Fruit fly (Drosophila melanogaster) whole organism, prepupa: Measurements from ENCODE around the gene Rhp.

Source experiments
- CG11294 ChIP-seq: fragments of 200-800 bp; sonication (Bioruptor generic); IDR thresholded peaks from 2 replicates; pipeline ENCODE4 v1.3.6; 2022; ENCODE audit warnings: missing biosample characterization, missing genetic modification characterization
- CG11762 ChIP-seq: fragments of 200-800 bp; sonication (Bioruptor generic); optimal IDR thresholded peaks from 3 replicates; lab custom pipeline; 2016; ENCODE audit warnings: missing biosample characterization, missing genetic modification characterization; ENCODE audit not compliant: insufficient read depth
- CG11902 ChIP-seq: fragments of 200-800 bp; sonication (Bioruptor generic); optimal IDR thresholded peaks from 3 replicates; lab custom pipeline; 2016; ENCODE audit warnings: missing biosample characterization, missing genetic modification characterization
- CG3032 ChIP-seq: fragments of 200-800 bp; optimal IDR thresholded peaks from 2 replicates; lab custom pipeline; 2019; ENCODE audit warnings: missing biosample characterization, mild to moderate bottlenecking, missing genetic modification characterization, moderate library complexity
- CG32006 ChIP-seq: fragments of 200-800 bp; sonication (Bioruptor generic); optimal IDR thresholded peaks from 3 replicates; lab custom pipeline; 2017; ENCODE audit warnings: missing biosample characterization, mild to moderate bottlenecking, missing genetic modification characterization
- CG3919 ChIP-seq: fragments of 200-800 bp; sonication (Bioruptor generic); optimal IDR thresholded peaks from 3 replicates; lab custom pipeline; 2016; ENCODE audit warnings: missing biosample characterization, missing genetic modification characterization
- CG6163 ChIP-seq: fragments of 200-800 bp; sonication (Bioruptor generic); IDR thresholded peaks from 3 replicates; pipeline ENCODE4 v1.3.6; 2022; ENCODE audit warnings: missing biosample characterization, missing genetic modification characterization
- CG6276 ChIP-seq: fragments of 200-800 bp; sonication (Bioruptor generic); optimal IDR thresholded peaks from 2 replicates; lab custom pipeline; 2017; ENCODE audit warnings: missing biosample characterization, mild to moderate bottlenecking, missing genetic modification characterization
- CG6792 ChIP-seq: fragments of 200-800 bp; sonication (Bioruptor generic); optimal IDR thresholded peaks from 3 replicates; lab custom pipeline; 2016; ENCODE audit warnings: missing biosample characterization, missing genetic modification characterization
- CG6808 ChIP-seq: fragments of 200-800 bp; sonication (Bioruptor generic); optimal IDR thresholded peaks from 3 replicates; lab custom pipeline; 2017; ENCODE audit warnings: missing biosample characterization, missing genetic modification characterization, mild to moderate bottlenecking, moderate library complexity, missing genetic modification reagents
- CG8119 ChIP-seq: fragments of 200-800 bp; sonication (Bioruptor generic); IDR thresholded peaks from 3 replicates; pipeline ENCODE4 v1.3.6; 2022; ENCODE audit warnings: missing biosample characterization, missing genetic modification characterization
- CG8319 ChIP-seq: fragments of 200-800 bp; sonication (Bioruptor generic); optimal IDR thresholded peaks from 3 replicates; lab custom pipeline; 2016; ENCODE audit warnings: missing biosample characterization, missing genetic modification characterization
- CG9139 ChIP-seq: fragments of 200-800 bp; sonication (Bioruptor generic); optimal IDR thresholded peaks from 3 replicates; lab custom pipeline; 2017; ENCODE audit warnings: missing biosample characterization, mild to moderate bottlenecking, missing genetic modification characterization
- Eip78C ChIP-seq: fragments of 200-800 bp; sonication (Bioruptor generic); peaks from one replicate; lab custom pipeline; 2016; ENCODE audit warnings: missing biosample characterization, missing genetic modification characterization
- Gug ChIP-seq: fragments of 200-800 bp; sonication (Bioruptor generic); IDR thresholded peaks from 2 replicates; pipeline ENCODE4 v1.3.6; 2022; ENCODE audit warnings: missing biosample characterization, missing genetic modification characterization
- Hr38 ChIP-seq: sonication (Bioruptor generic); optimal IDR thresholded peaks from 2 replicates; lab custom pipeline; 2016; ENCODE audit warnings: missing biosample characterization, missing genetic modification characterization
- Hr4 ChIP-seq: fragments of 200-800 bp; sonication (Bioruptor generic); optimal IDR thresholded peaks from 3 replicates; lab custom pipeline; 2016; ENCODE audit warnings: missing biosample characterization, missing genetic modification characterization
- Lpt ChIP-seq: fragments of 200-800 bp; sonication (Bioruptor generic); optimal IDR thresholded peaks from 3 replicates; lab custom pipeline; 2016; ENCODE audit warnings: missing biosample characterization, missing genetic modification characterization
- Met ChIP-seq: fragments of 200-800 bp; sonication (Bioruptor generic); optimal IDR thresholded peaks from 3 replicates; lab custom pipeline; 2016; ENCODE audit warnings: missing biosample characterization, missing genetic modification characterization
- OdsH ChIP-seq: fragments of 200-800 bp; sonication (Bioruptor generic); optimal IDR thresholded peaks from 3 replicates; lab custom pipeline; 2016; ENCODE audit warnings: missing biosample characterization, missing genetic modification characterization
- Smox ChIP-seq: fragments of 200-800 bp; sonication (Bioruptor generic); optimal IDR thresholded peaks from 3 replicates; lab custom pipeline; 2016; ENCODE audit warnings: missing biosample characterization, missing genetic modification characterization
- achi ChIP-seq: fragments of 200-800 bp; sonication (Bioruptor generic); optimal IDR thresholded peaks from 3 replicates; lab custom pipeline; 2016; ENCODE audit warnings: missing biosample characterization, missing genetic modification characterization
- acj6 ChIP-seq: fragments of 200-800 bp; sonication (Bioruptor generic); optimal IDR thresholded peaks from 3 replicates; lab custom pipeline; 2016; ENCODE audit warnings: missing biosample characterization, missing genetic modification characterization
- cyc ChIP-seq: fragments of 200-800 bp; sonication (Bioruptor generic); optimal IDR thresholded peaks from 3 replicates; lab custom pipeline; 2016; ENCODE audit warnings: missing biosample characterization, missing genetic modification characterization
- eg ChIP-seq: fragments of 200-800 bp; sonication (Bioruptor generic); IDR thresholded peaks from 3 replicates; pipeline ENCODE4 v1.3.6; 2022; ENCODE audit warnings: missing biosample characterization, missing genetic modification characterization
- esn ChIP-seq: fragments of 200-800 bp; sonication (Bioruptor generic); optimal IDR thresholded peaks from 2 replicates; lab custom pipeline; 2016; ENCODE audit warnings: missing biosample characterization, mild to moderate bottlenecking, missing genetic modification characterization, moderate library complexity
- fd85E ChIP-seq: fragments of 200-800 bp; sonication (Bioruptor generic); optimal IDR thresholded peaks from 3 replicates; lab custom pipeline; 2016; ENCODE audit warnings: missing biosample characterization, missing genetic modification characterization
- fkh ChIP-seq: fragments of 200-800 bp; sonication (Bioruptor generic); optimal IDR thresholded peaks from 3 replicates; lab custom pipeline; 2017; ENCODE audit warnings: missing biosample characterization, mild to moderate bottlenecking, missing genetic modification characterization, moderate library complexity
- lz ChIP-seq: fragments of 200-800 bp; sonication (Bioruptor generic); optimal IDR thresholded peaks from 3 replicates; lab custom pipeline; 2016; ENCODE audit warnings: missing biosample characterization, missing genetic modification characterization
- net ChIP-seq: fragments of 200-800 bp; sonication (Bioruptor generic); optimal IDR thresholded peaks from 3 replicates; lab custom pipeline; 2016; ENCODE audit warnings: missing biosample characterization, missing genetic modification characterization
- pdm3 ChIP-seq: fragments of 200-800 bp; sonication (Bioruptor generic); optimal IDR thresholded peaks from 3 replicates; lab custom pipeline; 2016; ENCODE audit warnings: missing biosample characterization, missing genetic modification characterization
- salr ChIP-seq, 2 experiments: fragments of 200-800 bp; sonication (Bioruptor generic); optimal IDR thresholded peaks; 3 replicates each; lab custom pipeline; 2016 to 2018; ENCODE audit warnings: missing biosample characterization in 2 of 2, missing genetic modification characterization in 2 of 2, mild to moderate bottlenecking in 1 of 2
- spab ChIP-seq: fragments of 200-800 bp; sonication (Bioruptor generic); optimal IDR thresholded peaks from 2 replicates; lab custom pipeline; 2017; ENCODE audit warnings: missing biosample characterization, mild to moderate bottlenecking, missing genetic modification characterization, missing genetic modification reagents
- ss ChIP-seq, 2 experiments: fragments of 200-800 bp; sonication (Bioruptor generic); optimal IDR thresholded peaks; 2 replicates in 1 of 2; 3 replicates in 1 of 2; lab custom pipeline; 2017 to 2018; ENCODE audit warnings: mild to moderate bottlenecking in 2 of 2, missing biosample characterization in 2 of 2, missing genetic modification characterization in 2 of 2, moderate library complexity in 1 of 2
- svp ChIP-seq: fragments of 200-800 bp; sonication (Bioruptor generic); peaks from one replicate; lab custom pipeline; 2016; ENCODE audit warnings: missing biosample characterization, missing genetic modification characterization
- topi ChIP-seq: fragments of 200-800 bp; sonication (Bioruptor generic); optimal IDR thresholded peaks from 3 replicates; lab custom pipeline; 2016; ENCODE audit warnings: missing biosample characterization, missing genetic modification characterization

Rhp gene

DNA sequence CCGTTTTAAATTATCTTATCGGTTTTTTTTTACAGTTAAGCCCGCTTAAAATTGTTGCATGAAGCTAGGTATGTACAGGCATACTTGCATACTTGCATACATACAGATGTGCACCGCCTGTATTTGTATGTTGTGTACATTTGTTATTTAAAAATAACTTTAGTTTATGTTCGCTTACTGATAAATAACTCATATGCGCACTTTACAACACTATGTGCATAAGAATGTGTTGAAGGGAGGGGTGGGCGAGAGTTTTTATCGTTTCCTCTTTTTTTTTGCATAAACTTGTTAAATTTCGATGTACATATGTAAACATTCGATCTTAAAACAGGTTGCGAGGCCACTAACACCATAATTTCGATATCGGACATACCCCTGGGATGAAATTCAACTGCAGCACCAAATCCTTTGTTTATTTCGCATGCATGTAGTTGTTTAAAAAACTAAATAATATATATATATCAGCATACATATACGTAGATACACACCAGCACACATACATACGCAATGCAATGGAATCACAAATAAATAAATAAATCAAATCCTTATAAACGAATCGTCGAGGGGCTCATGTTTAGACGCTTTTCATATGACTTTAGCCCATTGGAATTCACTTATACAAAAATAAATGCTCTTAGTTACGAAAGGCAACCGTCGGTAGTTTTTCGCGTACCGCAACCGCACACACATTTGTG lies 28.8 kb upstream of the Rhp start:
- no peak for TF ChIP-seq fd85E (GFP tag; lab: Kevin White, UChicago)
- TF ChIP-seq Gug (GFP tag; lab: Robert Waterston, UW): no peak
- TF ChIP-seq net: no peak
- TF ChIP-seq OdsH (GFP tag; lab: Kevin White, UChicago): no peak
- TF ChIP-seq CG8119: no peak
- no peak for TF ChIP-seq CG3919 (GFP tag; lab: Kevin White, UChicago)
- TF ChIP-seq Hr4 (GFP tag; lab: Kevin White, UChicago): no peak
- TF ChIP-seq CG3032 (tag; lab: Kevin White, UChicago): no peak
- TF ChIP-seq CG11902 (GFP tag; lab: Kevin White, UChicago): no peak
- no peak for TF ChIP-seq salr (GFP tag; optimal IDR thresholded peaks at IDR 0.05; lab: Kevin White, UChicago)
- TF ChIP-seq CG8319 (GFP tag; lab: Kevin White, UChicago): no peak
- TF ChIP-seq Met: no peak
- TF ChIP-seq spab (GFP tag; lab: Kevin White, UChicago): no peak
- TF ChIP-seq lz (GFP tag; lab: Kevin White, UChicago): no peak
- TF ChIP-seq Hr38 (GFP tag; lab: Kevin White, UChicago): no peak
- TF ChIP-seq eg (GFP tag; lab: Robert Waterston, UW): no peak
- no peak for TF ChIP-seq CG6276
- TF ChIP-seq Eip78C: no peak

DNA sequence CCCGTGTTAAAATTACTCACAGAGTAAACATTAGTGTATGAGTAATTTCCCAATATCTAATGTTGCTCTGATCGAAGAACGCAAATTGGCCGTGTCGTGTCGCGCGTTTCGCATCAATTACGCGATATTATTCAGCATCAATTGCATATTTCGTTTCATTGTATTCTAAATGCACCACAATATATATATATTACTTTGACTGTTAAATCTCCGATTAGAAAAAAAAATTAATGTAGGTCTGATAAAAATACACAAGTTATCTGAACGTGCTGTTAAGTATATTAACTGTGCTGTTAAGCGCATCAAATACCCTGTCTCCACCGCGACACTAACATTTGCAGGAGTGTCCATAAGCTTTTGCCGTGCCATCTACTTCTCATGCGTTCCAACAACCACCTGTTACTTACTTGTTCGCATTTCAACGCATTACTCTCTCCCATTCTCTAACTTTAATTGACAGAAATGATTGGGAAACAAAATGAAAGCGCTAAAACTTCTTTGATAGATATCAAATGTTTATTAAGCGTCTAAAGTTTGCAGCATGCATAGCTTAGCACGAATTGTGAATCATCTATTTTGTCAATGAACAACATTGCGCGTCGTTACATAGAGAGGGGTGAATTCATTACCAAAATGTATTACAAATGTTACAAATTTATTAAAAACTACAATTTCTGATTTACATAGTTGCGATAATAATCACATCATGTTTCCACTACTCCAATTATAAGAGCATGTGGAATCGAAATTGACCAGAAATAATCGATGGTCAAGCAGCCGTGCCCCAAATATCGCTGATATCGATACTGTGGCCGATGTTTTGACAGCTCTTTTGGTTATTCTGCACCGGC lies 28.0 kb upstream of the Rhp start, which contains the start of the genes Graf and mRpL3:
Gene Graf (minus strand): TSS at position 287 of the 851 bp plus-strand sequence.
Gene mRpL3 (plus strand): TSS at position 802 of the 851 bp plus-strand sequence.
- TF ChIP-seq cyc (GFP tag; lab: Kevin White, UChicago) (peak; percentile 21), Eip78C (peak; percentile 53), fkh (peak; percentile 36), lz (GFP tag; lab: Kevin White, UChicago) (peak; percentile 3), OdsH (GFP tag; lab: Kevin White, UChicago) (no peak)

DNA sequence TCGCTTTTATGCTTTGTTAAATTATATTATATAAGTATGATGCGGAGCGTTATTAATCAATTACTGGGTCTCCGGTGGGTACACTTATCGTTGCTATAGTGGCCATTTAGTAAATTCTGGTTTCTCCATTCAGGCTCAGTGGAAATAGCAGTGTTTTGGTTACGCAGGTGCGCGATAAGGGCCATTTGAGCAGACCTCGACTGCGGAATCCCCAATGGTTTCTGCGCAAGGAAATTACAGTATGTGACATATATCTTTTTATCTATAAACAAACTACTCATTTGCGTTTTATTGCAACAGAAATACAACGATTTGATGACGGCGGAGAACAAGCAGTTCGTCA lies 27.4 kb upstream of the Rhp start:
- TF ChIP-seq Met: no peak
- no peak for TF ChIP-seq ss (GFP tag; optimal IDR thresholded peaks at IDR 0.05; lab: Kevin White, UChicago)
- no peak for TF ChIP-seq CG6792 (GFP tag; lab: Kevin White, UChicago)
- TF ChIP-seq CG6808: no peak
- TF ChIP-seq CG11762: no peak
- no peak for TF ChIP-seq OdsH (GFP tag; lab: Kevin White, UChicago)
- no peak for TF ChIP-seq svp (GFP tag; lab: Kevin White, UChicago)
- no peak for TF ChIP-seq Lpt (GFP tag; lab: Kevin White, UChicago)
- TF ChIP-seq Smox (GFP tag; lab: Kevin White, UChicago): no peak
- TF ChIP-seq topi: no peak
- TF ChIP-seq CG6163: no peak
- TF ChIP-seq pdm3 (GFP tag; lab: Kevin White, UChicago): no peak
- no peak for TF ChIP-seq CG11294
- no peak for TF ChIP-seq eg (GFP tag; lab: Robert Waterston, UW)
- no peak for TF ChIP-seq esn (GFP tag; lab: Kevin White, UChicago)
- TF ChIP-seq CG3919 (GFP tag; lab: Kevin White, UChicago): no peak
- TF ChIP-seq CG9139 (GFP tag; lab: Kevin White, UChicago): no peak
- no peak for TF ChIP-seq CG32006 (GFP tag; lab: Kevin White, UChicago)
- TF ChIP-seq achi: no peak
- TF ChIP-seq acj6: no peak
